Worm (Caenorhabditis elegans): ENCODE data around the gene ins-37.

DNA sequence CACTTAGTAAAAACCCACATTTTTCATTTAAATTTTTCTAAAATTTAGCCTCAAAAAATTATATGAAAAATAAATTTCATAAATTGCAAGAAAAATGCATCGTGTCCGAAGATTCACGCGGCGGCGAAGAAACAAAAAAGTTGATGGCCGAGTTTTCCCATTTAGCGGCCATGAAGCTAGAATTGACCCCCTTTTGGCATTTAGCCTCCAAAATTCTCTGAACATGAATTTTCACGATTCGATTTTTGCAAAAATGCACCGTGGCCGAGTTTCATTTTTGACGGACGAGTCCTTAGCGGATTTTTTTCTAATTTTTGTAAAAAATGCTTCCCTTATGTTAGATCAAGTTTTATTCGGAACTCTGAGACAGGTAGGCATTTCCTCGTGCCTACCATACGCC, 20.4 kb downstream of the ins-37 start:
- no peak for TF ChIP-seq lin-13 (GFP tag; optimal IDR thresholded peaks at IDR 0.05)
- no peak for TF ChIP-seq zag-1 (tag; optimal IDR thresholded peaks at IDR 0.05)
- no peak for TF ChIP-seq egl-27 (tag; optimal IDR thresholded peaks at IDR 0.05)
- TF ChIP-seq ces-1 (GFP tag; optimal IDR thresholded peaks at IDR 0.05), result no peak
- TF ChIP-seq lsy-2 (tag; optimal IDR thresholded peaks at IDR 0.05), result no peak
- no peak for TF ChIP-seq nhr-237 (tag; optimal IDR thresholded peaks at IDR 0.05)
- TF ChIP-seq ZK546.5 (tag; optimal IDR thresholded peaks at IDR 0.05), result no peak
- no peak for TF ChIP-seq mep-1 (tag; optimal IDR thresholded peaks at IDR 0.05)
